Fruit fly (Drosophila melanogaster) whole organism, embryonic: ENCODE data around the gene IntS6.

Experiments
- Atf-2 ChIP-seq: fragments of 200-800 bp; sonication (Bioruptor generic); optimal IDR thresholded peaks from 2 replicates; lab custom pipeline; 2016; ENCODE audit warnings: missing biosample characterization, missing genetic modification characterization
- Blimp-1 ChIP-seq: fragments of 200-800 bp; sonication (Bioruptor generic); optimal IDR thresholded peaks from 3 replicates; lab custom pipeline; 2018; ENCODE audit warnings: missing biosample characterization, missing genetic modification characterization, mild to moderate bottlenecking, moderate library complexity, missing genetic modification reagents
- CG12236 ChIP-seq: fragments of 200-800 bp; sonication (Bioruptor generic); optimal IDR thresholded peaks from 2 replicates; lab custom pipeline; 2016; ENCODE audit warnings: missing biosample characterization, missing genetic modification characterization
- CG12391 ChIP-seq: fragments of 200-800 bp; sonication (Bioruptor generic); optimal IDR thresholded peaks from 3 replicates; lab custom pipeline; 2018; ENCODE audit warnings: missing biosample characterization, mild to moderate bottlenecking, missing genetic modification characterization, moderate library complexity
- CG13624 ChIP-seq: fragments of 200-800 bp; sonication (Bioruptor generic); optimal IDR thresholded peaks from 2 replicates; lab custom pipeline; 2016; ENCODE audit warnings: missing biosample characterization, missing genetic modification characterization
- CG15011 ChIP-seq: fragments of 200-800 bp; sonication (Bioruptor generic); optimal IDR thresholded peaks from 3 replicates; lab custom pipeline; 2018; ENCODE audit warnings: missing biosample characterization, mild to moderate bottlenecking, missing genetic modification characterization
- CG15601 ChIP-seq: fragments of 200-800 bp; sonication (Bioruptor generic); optimal IDR thresholded peaks from 3 replicates; lab custom pipeline; 2019; ENCODE audit warnings: missing biosample characterization, mild to moderate bottlenecking, missing genetic modification characterization, moderate library complexity
- CG16813 ChIP-seq: fragments of 200-800 bp; sonication (Bioruptor generic); IDR thresholded peaks from 3 replicates; pipeline ENCODE4 v1.3.6; 2022; ENCODE audit warnings: missing biosample characterization, missing genetic modification characterization; ENCODE audit not compliant: partially characterized antibody
- CG16863 ChIP-seq: fragments of 200-800 bp; sonication (Bioruptor generic); optimal IDR thresholded peaks from 3 replicates; lab custom pipeline; 2016; ENCODE audit warnings: missing biosample characterization, missing genetic modification characterization
- CG17359 ChIP-seq: fragments of 200-800 bp; sonication (Bioruptor generic); optimal IDR thresholded peaks from 3 replicates; lab custom pipeline; 2018; ENCODE audit warnings: missing biosample characterization, mild to moderate bottlenecking, missing genetic modification characterization, moderate library complexity
- CG17829 ChIP-seq: fragments of 200-800 bp; optimal IDR thresholded peaks from 2 replicates; lab custom pipeline; 2019; ENCODE audit warnings: missing biosample characterization, mild to moderate bottlenecking, missing genetic modification characterization, moderate library complexity
- CG18599 ChIP-seq: fragments of 200-800 bp; sonication (Bioruptor generic); optimal IDR thresholded peaks from 3 replicates; lab custom pipeline; 2017; ENCODE audit warnings: missing biosample characterization, missing genetic modification characterization, mild to moderate bottlenecking, moderate library complexity, missing genetic modification reagents
- CG2120 ChIP-seq: fragments of 200-800 bp; sonication (Bioruptor generic); optimal IDR thresholded peaks from 3 replicates; lab custom pipeline; 2016; ENCODE audit warnings: missing biosample characterization, missing genetic modification characterization
- CG3163 ChIP-seq: fragments of 200-800 bp; sonication (Bioruptor generic); optimal IDR thresholded peaks from 3 replicates; lab custom pipeline; 2016; ENCODE audit warnings: missing biosample characterization, missing genetic modification characterization
- CG33213 ChIP-seq: fragments of 200-800 bp; sonication (Bioruptor generic); optimal IDR thresholded peaks from 3 replicates; lab custom pipeline; 2016; ENCODE audit warnings: missing biosample characterization, missing genetic modification characterization
- CG3407 ChIP-seq: fragments of 200-800 bp; sonication (Bioruptor generic); optimal IDR thresholded peaks from 2 replicates; lab custom pipeline; 2018; ENCODE audit warnings: missing biosample characterization, mild to moderate bottlenecking, missing genetic modification characterization
- CG4328 ChIP-seq: fragments of 200-800 bp; sonication (Bioruptor generic); optimal IDR thresholded peaks from 3 replicates; lab custom pipeline; 2017; ENCODE audit warnings: missing biosample characterization, missing genetic modification reagents, missing genetic modification characterization
- CG4854 ChIP-seq: fragments of 200-800 bp; sonication (Bioruptor generic); optimal IDR thresholded peaks from 2 replicates; lab custom pipeline; 2016; ENCODE audit warnings: missing biosample characterization, missing genetic modification characterization, inconsistent platforms
- CG7839 ChIP-seq: fragments of 200-800 bp; sonication (Bioruptor generic); optimal IDR thresholded peaks from 3 replicates; lab custom pipeline; 2018; ENCODE audit warnings: missing biosample characterization, mild to moderate bottlenecking, missing genetic modification characterization, moderate library complexity
- CTCF ChIP-seq: fragments of 200-800 bp; sonication (Bioruptor generic); optimal IDR thresholded peaks from 2 replicates; lab custom pipeline; 2017; ENCODE audit warnings: missing biosample characterization, mild to moderate bottlenecking, missing genetic modification characterization, moderate library complexity
- Dad ChIP-seq: fragments of 200-800 bp; sonication (Bioruptor generic); optimal IDR thresholded peaks from 3 replicates; lab custom pipeline; 2016; ENCODE audit warnings: missing biosample characterization, missing genetic modification characterization
- ERR ChIP-seq: fragments of 200-800 bp; sonication (Bioruptor generic); optimal IDR thresholded peaks from 2 replicates; lab custom pipeline; 2016; ENCODE audit warnings: missing biosample characterization, missing genetic modification characterization
- Ets65A ChIP-seq: fragments of 200-800 bp; sonication (Bioruptor generic); peaks from one replicate; lab custom pipeline; 2016; ENCODE audit warnings: missing biosample characterization, missing genetic modification characterization
- Fer1 ChIP-seq: fragments of 200-800 bp; sonication (Bioruptor generic); optimal IDR thresholded peaks from 2 replicates; lab custom pipeline; 2017; ENCODE audit warnings: missing biosample characterization, mild to moderate bottlenecking, missing genetic modification characterization
- HmgZ ChIP-seq: fragments of 200-800 bp; sonication (Bioruptor generic); optimal IDR thresholded peaks from 2 replicates; lab custom pipeline; 2018; ENCODE audit warnings: missing biosample characterization, mild to moderate bottlenecking, missing genetic modification characterization
- Med ChIP-seq: fragments of 200-800 bp; sonication (Bioruptor generic); peaks from one replicate; lab custom pipeline; 2016; ENCODE audit warnings: missing biosample characterization, missing genetic modification characterization, mild to moderate bottlenecking, inconsistent platforms, moderate library complexity
- Mes4 ChIP-seq: fragments of 200-800 bp; sonication (Bioruptor generic); optimal IDR thresholded peaks from 2 replicates; lab custom pipeline; 2016; ENCODE audit warnings: missing biosample characterization, missing genetic modification characterization
- Opbp ChIP-seq: fragments of 200-800 bp; sonication (Bioruptor generic); IDR thresholded peaks from 3 replicates; pipeline ENCODE4 v1.3.6; 2022; ENCODE audit warnings: missing biosample characterization, missing genetic modification characterization; ENCODE audit not compliant: partially characterized antibody
- Ptx1 ChIP-seq: fragments of 200-800 bp; sonication (Bioruptor generic); IDR thresholded peaks from 2 replicates; pipeline ENCODE4 v1.3.6; 2022; ENCODE audit warnings: missing biosample characterization, missing genetic modification characterization
- Sry-β ChIP-seq: fragments of 200-800 bp; sonication (Bioruptor generic); optimal IDR thresholded peaks from 2 replicates; lab custom pipeline; 2018; ENCODE audit warnings: missing biosample characterization, mild to moderate bottlenecking, missing genetic modification characterization, moderate library complexity
- Tbp ChIP-seq: fragments of >200 bp; optimal IDR thresholded peaks from 2 replicates; lab custom pipeline; 2018; ENCODE audit warnings: missing biosample characterization, missing genetic modification characterization
- az2 ChIP-seq: fragments of 200-800 bp; sonication (Bioruptor generic); optimal IDR thresholded peaks from 3 replicates; lab custom pipeline; 2016; ENCODE audit warnings: missing biosample characterization, missing genetic modification characterization
- chinmo ChIP-seq: fragments of 200-800 bp; sonication (Bioruptor generic); IDR thresholded peaks from 4 replicates; pipeline ENCODE4 v1.3.6; 2022; ENCODE audit warnings: missing biosample characterization, missing genetic modification characterization; ENCODE audit not compliant: partially characterized antibody
- chn ChIP-seq: fragments of 200-800 bp; sonication (Bioruptor generic); optimal IDR thresholded peaks from 2 replicates; lab custom pipeline; 2016; ENCODE audit warnings: missing biosample characterization, missing genetic modification characterization
- ci ChIP-seq: fragments of 200-800 bp; sonication (Bioruptor generic); IDR thresholded peaks from 3 replicates; pipeline ENCODE4 v1.3.6; 2022; ENCODE audit warnings: missing biosample characterization, missing genetic modification characterization
- ftz-f1 ChIP-seq: fragments of 200-800 bp; sonication (Bioruptor generic); optimal IDR thresholded peaks from 2 replicates; lab custom pipeline; 2016; ENCODE audit warnings: missing biosample characterization, missing genetic modification characterization
- gem ChIP-seq: fragments of 200-800 bp; sonication (Bioruptor generic); optimal IDR thresholded peaks from 2 replicates; lab custom pipeline; 2019; ENCODE audit warnings: missing biosample characterization, mild to moderate bottlenecking, missing genetic modification characterization, moderate library complexity
- h ChIP-seq: fragments of >200 bp; optimal IDR thresholded peaks from 2 replicates; lab custom pipeline; 2017
- hb ChIP-seq: fragments of 200-800 bp; sonication (Bioruptor generic); IDR thresholded peaks from 3 replicates; pipeline ENCODE4 v1.3.6; 2022; ENCODE audit warnings: missing biosample characterization, missing genetic modification characterization; ENCODE audit not compliant: partially characterized antibody
- kah ChIP-seq: fragments of 200-800 bp; sonication (Bioruptor generic); optimal IDR thresholded peaks from 2 replicates; lab custom pipeline; 2018; ENCODE audit warnings: missing biosample characterization, mild to moderate bottlenecking, missing genetic modification characterization
- klu ChIP-seq: fragments of 200-800 bp; sonication (Bioruptor generic); IDR thresholded peaks from 2 replicates; pipeline ENCODE4 v1.3.6; 2022; ENCODE audit warnings: missing biosample characterization, missing genetic modification characterization
- lilli ChIP-seq: fragments of 200-800 bp; sonication (Bioruptor generic); optimal IDR thresholded peaks from 3 replicates; lab custom pipeline; 2016; ENCODE audit warnings: missing biosample characterization, missing genetic modification characterization
- lola ChIP-seq, 3 experiments: fragments of >200 bp in 2 of 3; fragments of 200-800 bp in 1 of 3; sonication (Bioruptor generic) in 1 of 3; optimal IDR thresholded peaks; 2 replicates each; lab custom pipeline; 2017 to 2019; ENCODE audit warnings: missing biosample characterization in 3 of 3, missing genetic modification characterization in 3 of 3, mild to moderate bottlenecking in 1 of 3, moderate library complexity in 1 of 3
- luna ChIP-seq: fragments of 200-800 bp; sonication (Bioruptor generic); optimal IDR thresholded peaks from 2 replicates; lab custom pipeline; 2016; ENCODE audit warnings: missing biosample characterization, missing genetic modification characterization
- nerfin-1 ChIP-seq: fragments of 200-800 bp; sonication (Bioruptor generic); optimal IDR thresholded peaks from 3 replicates; lab custom pipeline; 2019; ENCODE audit warnings: missing biosample characterization, mild to moderate bottlenecking, missing genetic modification characterization, moderate library complexity
- pros ChIP-seq: fragments of 200-800 bp; sonication (Bioruptor generic); optimal IDR thresholded peaks from 3 replicates; lab custom pipeline; 2019; ENCODE audit warnings: missing biosample characterization, mild to moderate bottlenecking, missing genetic modification characterization, moderate library complexity
- sens ChIP-seq: fragments of 200-800 bp; sonication (Bioruptor generic); peaks from one replicate; lab custom pipeline; 2016; ENCODE audit warnings: missing biosample characterization, missing genetic modification characterization
- sens-2 ChIP-seq: fragments of 200-800 bp; sonication (Bioruptor generic); IDR thresholded peaks from 2 replicates; pipeline ENCODE4 v1.3.6; 2022; ENCODE audit warnings: missing biosample characterization, missing genetic modification characterization
- unc-4 ChIP-seq: fragments of 200-800 bp; sonication (Bioruptor generic); IDR thresholded peaks from 2 replicates; pipeline ENCODE4 v1.3.6; 2022; ENCODE audit warnings: missing biosample characterization, missing genetic modification characterization; ENCODE audit not compliant: partially characterized antibody
- usp ChIP-seq: fragments of >200 bp; optimal IDR thresholded peaks from 2 replicates; lab custom pipeline; 2017; ENCODE audit warnings: missing biosample characterization, missing genetic modification characterization
- vvl ChIP-seq: fragments of 200-800 bp; sonication (Bioruptor generic); IDR thresholded peaks from 2 replicates; pipeline ENCODE4 v1.3.6; 2022; ENCODE audit warnings: missing biosample characterization, missing genetic modification characterization
- wek ChIP-seq: fragments of 200-800 bp; sonication (Bioruptor generic); optimal IDR thresholded peaks from 3 replicates; lab custom pipeline; 2018; ENCODE audit warnings: missing biosample characterization, mild to moderate bottlenecking, missing genetic modification characterization, moderate library complexity
- zen ChIP-seq: fragments of 200-800 bp; sonication (Bioruptor generic); optimal IDR thresholded peaks from 3 replicates; lab custom pipeline; 2018; ENCODE audit warnings: missing biosample characterization, mild to moderate bottlenecking, missing genetic modification characterization, moderate library complexity

Gene IntS6

DNA sequence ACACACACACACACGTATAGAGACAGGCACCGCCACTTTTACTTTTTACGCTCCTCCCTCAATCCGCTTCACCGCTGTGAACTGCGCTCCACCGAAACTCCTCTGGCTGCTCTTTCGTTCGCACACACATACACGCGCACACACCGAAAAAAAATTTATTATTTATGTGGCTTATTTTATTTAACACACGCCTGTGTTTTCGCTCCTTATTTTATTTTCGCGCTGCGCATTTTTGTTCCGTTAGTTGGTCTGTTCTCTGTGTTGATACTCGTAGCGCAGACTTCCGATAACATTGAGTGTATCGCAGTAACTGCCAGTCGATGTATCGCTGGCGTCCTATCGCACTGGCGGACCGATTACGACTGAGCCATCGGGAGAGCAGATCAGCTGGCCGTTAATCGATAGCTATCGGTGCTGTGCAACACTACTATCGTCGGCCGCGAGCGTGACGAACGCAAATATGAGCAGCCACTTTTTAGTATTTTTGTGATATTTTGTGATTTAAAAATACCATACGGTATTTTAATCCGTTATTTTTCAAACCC is 9.3 kb downstream of the IntS6 start, which contains the start of gene Snx27 (continued):
- TF ChIP-seq ERR (GFP tag; lab: Kevin White, UChicago) (peak; percentile 53), CG16863 (GFP tag; lab: Kevin White, UChicago) (peak; percentile 18), CG33213 (GFP tag; lab: Kevin White, UChicago) (peak; percentile 78), wek (GFP tag; lab: Kevin White, UChicago) (peak; percentile 38), Mes4 (peak; percentile 54), ftz-f1 (peak; percentile 26), unc-4 (GFP tag; lab: Robert Waterston, UW) (peak; percentile 99), Ets65A (GFP tag; lab: Kevin White, UChicago) (peak; percentile 95), luna (GFP tag; lab: Kevin White, UChicago) (peak; percentile 60), CG15011 (GFP tag; lab: Kevin White, UChicago) (no peak), CG16813 (GFP tag; lab: Robert Waterston, UW) (peak; percentile 100), CG12391 (peak; percentile 54), HmgZ (tag; lab: Kevin White, UChicago) (peak; percentile 82), lilli (peak; percentile 58), sens (GFP tag; lab: Kevin White, UChicago) (peak; percentile 89), CG13624 (peak; percentile 75), Sry-β (GFP tag; lab: Kevin White, UChicago) (no peak), Dad (peak; percentile 45), Atf-2 (GFP tag; lab: Kevin White, UChicago) (peak; percentile 10), CG2120 (GFP tag; lab: Kevin White, UChicago) (peak; percentile 72), klu (peak; percentile 11), CG12236 (GFP tag; lab: Kevin White, UChicago) (no peak), Med (GFP tag; lab: Kevin White, UChicago) (peak; percentile 95), Blimp-1 (peak; percentile 93), CTCF (GFP tag; lab: Kevin White, UChicago) (peak; percentile 50), chinmo (GFP tag; lab: Robert Waterston, UW) (peak; percentile 99), az2 (GFP tag; lab: Kevin White, UChicago) (peak; percentile 16), sens-2 (GFP tag; lab: Robert Waterston, UW) (no peak), CG18599 (GFP tag; lab: Kevin White, UChicago) (peak; percentile 1), CG17359 (tag; lab: Kevin White, UChicago) (peak; percentile 35), ci (GFP tag; lab: Robert Waterston, UW) (peak; percentile 70), kah (GFP tag; lab: Kevin White, UChicago) (no peak), CG3163 (peak; percentile 44), CG4854 (GFP tag; lab: Kevin White, UChicago) (no peak), Ptx1 (peak; percentile 54), zen (tag; lab: Kevin White, UChicago) (peak; percentile 14), hb (peak; percentile 100), Opbp (GFP tag; lab: Robert Waterston, UW) (peak; percentile 99), vvl (GFP tag; lab: Robert Waterston, UW) (peak; percentile 60; the same call in 1 of the 2 replicates), chn (GFP tag; lab: Kevin White, UChicago) (peak; percentile 41)

DNA sequence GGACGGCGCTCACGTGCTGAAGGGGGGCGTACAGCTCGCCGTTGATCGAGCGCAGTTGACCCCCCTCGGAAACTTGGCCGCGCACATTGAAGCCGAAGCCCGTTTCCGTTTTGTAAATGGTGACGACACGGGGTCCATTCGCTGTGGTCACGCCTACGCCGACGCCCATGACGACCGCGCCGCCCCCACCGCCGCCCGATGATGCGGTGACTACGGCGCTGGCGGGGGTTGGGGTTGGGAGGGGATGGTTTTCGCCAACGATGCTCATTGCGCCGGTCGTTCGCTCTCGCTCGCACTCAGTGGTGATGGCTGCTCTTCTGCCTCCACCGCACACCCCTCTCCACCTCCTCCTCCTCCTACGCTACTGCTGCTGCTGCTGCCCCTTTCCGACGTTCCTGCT is 9.9 kb downstream of the IntS6 start:
- TF ChIP-seq CG7839 (tag; lab: Kevin White, UChicago) (peak; percentile 29), Tbp (GFP tag; lab: Kevin White, UChicago) (no peak), CG15601 (tag; lab: Kevin White, UChicago) (no peak), pros (GFP tag; lab: Kevin White, UChicago) (no peak), Fer1 (GFP tag; lab: Kevin White, UChicago) (no peak), CG4328 (GFP tag; lab: Kevin White, UChicago) (no peak), nerfin-1 (tag; lab: Kevin White, UChicago) (no peak), gem (tag; lab: Kevin White, UChicago) (peak; percentile 8), lola (GFP tag; optimal IDR thresholded peaks at IDR 0.05; lab: Kevin White, UChicago) (no peak), CG3407 (no peak), h (lab: Kevin White, UChicago) (no peak), usp (GFP tag; lab: Kevin White, UChicago) (no peak), CG17829 (tag; lab: Kevin White, UChicago) (no peak)
